Worm (Caenorhabditis elegans): ENCODE data around the gene F45E12.6.

The F45E12.6 gene

DNA sequence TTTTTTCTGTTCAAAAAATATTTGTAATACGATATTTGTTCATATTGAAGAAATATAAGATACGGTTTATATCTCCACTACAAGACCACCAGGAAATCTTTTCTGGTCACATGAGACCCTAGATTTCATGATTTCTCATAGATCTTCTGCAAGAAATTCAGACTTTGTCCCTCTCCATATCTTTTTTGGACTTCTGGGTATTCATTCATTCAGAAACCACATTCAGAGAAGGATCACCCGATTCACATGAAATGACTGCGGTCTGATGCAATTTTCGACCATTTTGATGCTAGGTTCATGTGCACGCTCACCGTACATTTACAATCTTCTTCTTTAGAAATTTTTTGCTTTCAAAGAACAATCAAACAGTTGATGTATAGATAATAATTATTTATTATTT, 34.2 kb downstream of the F45E12.6 start:
- TF ChIP-seq hlh-30 (tag; optimal IDR thresholded peaks at IDR 0.05; ENCODE audit: insufficient read depth) (peak; percentile 38), egl-27 (tag; optimal IDR thresholded peaks at IDR 0.05) (no peak), egl-43 (GFP tag; IDR thresholded peaks at IDR 0.05) (no peak), hlh-11 (tag; optimal IDR thresholded peaks at IDR 0.05) (peak; percentile 51), vab-7 (GFP tag; IDR thresholded peaks at IDR 0.05) (no peak), nhr-28 (tag; optimal IDR thresholded peaks at IDR 0.05) (peak; percentile 73), mdl-1 (tag; optimal IDR thresholded peaks at IDR 0.05) (peak in 1 of 2 experiments; percentile 67), unc-62 (GFP tag; optimal IDR thresholded peaks at IDR 0.05 in 1 of 2) (peak in 1 of 2 experiments; percentile 63), unc-62 (tag; optimal IDR thresholded peaks at IDR 0.05) (no peak), mxl-3 (GFP tag; optimal IDR thresholded peaks at IDR 0.05) (no peak)

DNA sequence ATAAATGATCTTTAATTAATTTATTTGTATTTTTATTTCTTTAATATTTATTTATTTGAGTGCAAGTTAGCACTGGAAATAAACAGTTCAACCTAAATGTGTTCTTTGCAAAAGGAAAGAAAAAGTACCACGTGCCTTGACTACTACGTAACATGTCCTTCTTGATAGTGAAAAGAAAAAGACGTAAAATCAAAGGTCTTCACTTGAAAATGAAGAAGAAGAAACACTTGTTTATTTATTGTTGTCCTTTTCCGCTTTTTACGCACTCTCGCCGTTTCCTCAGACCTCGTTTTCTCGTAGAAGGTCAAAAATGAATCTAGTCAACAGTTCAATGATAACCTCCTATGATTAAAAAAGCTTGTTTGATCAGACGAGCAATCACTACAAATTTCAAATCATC, 36.1 kb downstream of the F45E12.6 start:
- no peak for TF ChIP-seq pqm-1 (tag; optimal IDR thresholded peaks at IDR 0.05)
- TF ChIP-seq ama-1 (optimal IDR thresholded peaks at IDR 0.05): no peak
- TF ChIP-seq daf-8 (GFP tag; IDR thresholded peaks at IDR 0.05): no peak
- no peak for TF ChIP-seq T26A8.4 (GFP tag; IDR thresholded peaks at IDR 0.05)
- TF ChIP-seq nhr-41 (GFP tag; IDR thresholded peaks at IDR 0.05): no peak
- TF ChIP-seq D1046.2 (GFP tag; IDR thresholded peaks at IDR 0.05): no peak
- no peak for TF ChIP-seq nhr-6 (tag; optimal IDR thresholded peaks at IDR 0.05)
- no peak for TF ChIP-seq tra-1 (GFP tag; IDR thresholded peaks at IDR 0.05)
- TF ChIP-seq hif-1 (tag; optimal IDR thresholded peaks at IDR 0.05): no peak
- TF ChIP-seq zfp-3 (GFP tag; conservative IDR thresholded peaks at IDR 0.05): no peak
- peak in 1 of 2 experiments; percentile 16 for TF ChIP-seq lsy-2 (tag; optimal IDR thresholded peaks at IDR 0.05)
- no peak for TF ChIP-seq ZK546.5 (tag; optimal IDR thresholded peaks at IDR 0.05)
- no peak for TF ChIP-seq mxl-2 (GFP tag; conservative IDR thresholded peaks at IDR 0.05)
- TF ChIP-seq ceh-28 (tag; optimal IDR thresholded peaks at IDR 0.05): no peak
- TF ChIP-seq skn-1 (tag; optimal IDR thresholded peaks at IDR 0.05): no peak
- no peak for TF ChIP-seq lim-7 (GFP tag; IDR thresholded peaks at IDR 0.05)
- TF ChIP-seq saeg-2 (GFP tag; IDR thresholded peaks at IDR 0.05): no peak
- TF ChIP-seq nhr-237 (tag; optimal IDR thresholded peaks at IDR 0.05): no peak
- TF ChIP-seq unc-130 (GFP tag; optimal IDR thresholded peaks at IDR 0.05): no peak
- no peak for TF ChIP-seq ceh-44 (GFP tag; IDR thresholded peaks at IDR 0.05)
- TF ChIP-seq lin-39 (tag; optimal IDR thresholded peaks at IDR 0.05): no peak
- no peak for TF ChIP-seq lin-29 (GFP tag; IDR thresholded peaks at IDR 0.05)
- no peak for TF ChIP-seq zip-2 (tag; optimal IDR thresholded peaks at IDR 0.05)
- no peak for TF ChIP-seq Y48G9A.11 (GFP tag; IDR thresholded peaks at IDR 0.05)
- peak; percentile 26 for TF ChIP-seq dve-1 (tag; optimal IDR thresholded peaks at IDR 0.05; ENCODE audit: insufficient read depth)
- no peak for TF ChIP-seq spr-1 (tag; optimal IDR thresholded peaks at IDR 0.05)
- no peak for TF ChIP-seq jun-1 (tag; optimal IDR thresholded peaks at IDR 0.05)
- no peak for TF ChIP-seq php-3 (GFP tag; IDR thresholded peaks at IDR 0.05)
- TF ChIP-seq vab-7 (GFP tag; IDR thresholded peaks at IDR 0.05): no peak
- TF ChIP-seq mes-2 (tag; optimal IDR thresholded peaks at IDR 0.05; ENCODE audit: poor library complexity, severe bottlenecking): no peak
- TF ChIP-seq pha-4 (GFP tag; IDR thresholded peaks at IDR 0.05): no peak
- TF ChIP-seq pha-4 (tag; optimal IDR thresholded peaks at IDR 0.05): no peak
- no peak for TF ChIP-seq ceh-20 (GFP tag; IDR thresholded peaks at IDR 0.05)
- no peak for TF ChIP-seq nhr-11 (tag; optimal IDR thresholded peaks at IDR 0.05)
- TF ChIP-seq nhr-102 (tag; optimal IDR thresholded peaks at IDR 0.05): no peak
- TF ChIP-seq ctbp-1 (GFP tag; IDR thresholded peaks at IDR 0.05): no peak
- TF ChIP-seq ztf-11 (tag; optimal IDR thresholded peaks at IDR 0.05): no peak
- no peak for TF ChIP-seq ZK337.2 (GFP tag; IDR thresholded peaks at IDR 0.05)
- peak in 1 of 2 experiments; percentile 23 for TF ChIP-seq mdl-1 (tag; optimal IDR thresholded peaks at IDR 0.05)
- no peak for TF ChIP-seq daf-12 (tag; optimal IDR thresholded peaks at IDR 0.05)
- TF ChIP-seq snpc-1.2 (GFP tag; IDR thresholded peaks at IDR 0.05): no peak
- no peak for TF ChIP-seq lin-15B (tag; optimal IDR thresholded peaks at IDR 0.05)
- TF ChIP-seq egl-27 (tag; optimal IDR thresholded peaks at IDR 0.05): no peak
- TF ChIP-seq nhr-28 (tag; optimal IDR thresholded peaks at IDR 0.05): peak; percentile 56
- TF ChIP-seq snpc-4 (tag; optimal IDR thresholded peaks at IDR 0.05): no peak

All from whole organism, L4 larva.